Worm (Caenorhabditis elegans): ENCODE results near the gene hecd-1.

Gene hecd-1

DNA sequence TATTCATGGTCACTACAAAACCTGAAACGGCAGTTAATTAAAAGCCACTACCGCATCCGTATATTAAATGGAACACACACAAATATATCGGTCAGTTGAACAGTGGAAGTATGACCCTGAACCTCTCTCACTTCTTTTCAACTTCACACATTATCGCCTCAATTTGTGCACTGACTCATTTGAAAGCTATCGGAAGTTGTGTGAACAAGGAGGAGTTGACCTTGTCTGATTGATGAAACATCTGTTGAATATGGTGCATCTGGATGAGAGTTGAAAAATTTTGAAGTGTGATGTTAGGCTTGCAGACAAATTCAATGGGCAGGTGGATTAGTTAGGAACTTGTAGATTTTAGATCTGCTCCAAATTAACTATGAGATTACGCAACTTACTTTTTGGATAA is 47.1 kb downstream of the hecd-1 start:
- TF ChIP-seq dve-1 (tag; optimal IDR thresholded peaks at IDR 0.05) (no peak), ceh-2 (tag; optimal IDR thresholded peaks at IDR 0.05) (no peak), unc-55 (GFP tag; optimal IDR thresholded peaks at IDR 0.05) (no peak), fax-1 (tag; optimal IDR thresholded peaks at IDR 0.05) (no peak), nhr-232 (tag; optimal IDR thresholded peaks at IDR 0.05) (no peak)

- TF ChIP-seq dmd-4 (tag; optimal IDR thresholded peaks at IDR 0.05; ENCODE audit: borderline replicate concordance), result no peak
- no peak for TF ChIP-seq fkh-6 (tag; optimal IDR thresholded peaks at IDR 0.05)
- TF ChIP-seq nhr-232 (tag; optimal IDR thresholded peaks at IDR 0.05), result no peak
- TF ChIP-seq gmeb-2 (tag; optimal IDR thresholded peaks at IDR 0.05), result no peak
- no peak for TF ChIP-seq ceh-30 (tag; optimal IDR thresholded peaks at IDR 0.05)
- TF ChIP-seq ceh-22 (tag; optimal IDR thresholded peaks at IDR 0.05), result no peak
- TF ChIP-seq ahr-1 (tag; optimal IDR thresholded peaks at IDR 0.05), result no peak
Observed at ce11 chrIV:7096097-7096496, 48.4 kb downstream of the hecd-1 start.

DNA sequence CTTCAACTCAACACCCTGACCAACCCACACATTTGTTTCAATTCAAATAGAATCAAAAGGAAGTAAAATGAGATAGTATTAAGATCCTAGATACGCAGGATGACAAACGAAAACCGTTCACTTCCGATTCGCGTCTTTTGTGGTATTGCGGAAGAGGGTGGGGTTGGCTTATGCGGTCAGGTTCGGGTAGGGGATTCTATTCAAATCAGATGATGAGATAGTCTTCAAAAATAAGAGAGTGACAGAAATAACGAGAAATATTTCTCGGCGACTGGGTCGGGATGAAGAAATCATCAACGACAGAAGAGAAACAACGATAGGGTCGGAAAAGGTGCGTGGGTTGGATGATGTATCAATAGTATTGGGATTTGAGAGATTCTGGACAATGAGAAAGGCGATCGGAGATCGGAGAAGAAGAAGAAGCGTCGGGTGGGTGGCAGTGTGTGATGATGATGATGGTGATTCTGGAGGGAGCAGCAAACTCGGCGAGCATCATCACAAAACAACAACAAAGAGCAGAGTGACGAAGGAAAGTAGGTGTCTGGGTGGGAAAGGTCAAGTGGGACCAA is 49.0 kb downstream of the hecd-1 start:
- TF ChIP-seq syd-9 (tag; optimal IDR thresholded peaks at IDR 0.05), result no peak
- peak; percentile 41 for TF ChIP-seq unc-55 (GFP tag; optimal IDR thresholded peaks at IDR 0.05)
- TF ChIP-seq C08G9.2 (tag; optimal IDR thresholded peaks at IDR 0.05), result peak; percentile 5
- TF ChIP-seq rnt-1 (tag; optimal IDR thresholded peaks at IDR 0.05), result peak; percentile 75
- TF ChIP-seq ref-2 (tag; optimal IDR thresholded peaks at IDR 0.05), result peak; percentile 34
- TF ChIP-seq hlh-8 (tag; optimal IDR thresholded peaks at IDR 0.05), result no peak
- no peak for TF ChIP-seq ceh-14 (tag; optimal IDR thresholded peaks at IDR 0.05)
- no peak for TF ChIP-seq ceh-9 (tag; optimal IDR thresholded peaks at IDR 0.05)
- TF ChIP-seq elt-4 (tag; optimal IDR thresholded peaks at IDR 0.05), result no peak
- no peak for TF ChIP-seq ama-1 (optimal IDR thresholded peaks at IDR 0.05)
- no peak for TF ChIP-seq sox-4 (tag; optimal IDR thresholded peaks at IDR 0.05)
- peak; percentile 67 for TF ChIP-seq ceh-18 (tag; optimal IDR thresholded peaks at IDR 0.05)
- peak; percentile 31 for TF ChIP-seq nfya-1 (tag; optimal IDR thresholded peaks at IDR 0.05)

DNA sequence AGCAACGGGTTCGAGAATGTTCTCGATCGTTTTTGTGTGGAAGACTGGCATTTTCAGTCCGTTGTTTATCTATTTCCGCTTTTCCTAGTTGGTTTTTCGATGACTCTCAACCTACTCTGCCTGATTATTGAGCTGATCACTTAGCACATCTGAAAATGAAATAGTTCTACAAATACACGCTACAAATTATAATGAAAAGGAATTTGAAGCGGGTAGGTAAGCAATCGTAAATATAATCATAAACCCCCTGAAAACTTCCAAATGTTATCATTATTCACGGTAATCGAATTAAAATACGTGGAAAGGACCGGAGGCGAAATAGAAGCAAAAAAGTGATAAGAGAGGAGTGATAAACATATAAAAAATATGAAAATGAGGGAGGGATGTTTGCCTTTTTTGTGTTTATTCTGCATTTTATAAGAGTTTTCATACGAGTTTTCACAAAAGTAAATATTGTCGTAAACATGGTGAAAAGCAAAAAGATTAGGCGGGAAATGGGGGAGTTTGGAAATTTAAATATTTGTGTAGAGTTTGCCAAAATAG is 50.2 kb downstream of the hecd-1 start, which contains the start of gene deb-1:
Gene deb-1 (minus strand): TSS at position 51 of the 543 bp plus-strand sequence.
- TF ChIP-seq sox-2 (GFP tag; IDR thresholded peaks at IDR 0.05) (no peak), elt-2 (tag; optimal IDR thresholded peaks at IDR 0.05) (peak; percentile 8), tbx-7 (tag; optimal IDR thresholded peaks at IDR 0.05) (no peak)

DNA sequence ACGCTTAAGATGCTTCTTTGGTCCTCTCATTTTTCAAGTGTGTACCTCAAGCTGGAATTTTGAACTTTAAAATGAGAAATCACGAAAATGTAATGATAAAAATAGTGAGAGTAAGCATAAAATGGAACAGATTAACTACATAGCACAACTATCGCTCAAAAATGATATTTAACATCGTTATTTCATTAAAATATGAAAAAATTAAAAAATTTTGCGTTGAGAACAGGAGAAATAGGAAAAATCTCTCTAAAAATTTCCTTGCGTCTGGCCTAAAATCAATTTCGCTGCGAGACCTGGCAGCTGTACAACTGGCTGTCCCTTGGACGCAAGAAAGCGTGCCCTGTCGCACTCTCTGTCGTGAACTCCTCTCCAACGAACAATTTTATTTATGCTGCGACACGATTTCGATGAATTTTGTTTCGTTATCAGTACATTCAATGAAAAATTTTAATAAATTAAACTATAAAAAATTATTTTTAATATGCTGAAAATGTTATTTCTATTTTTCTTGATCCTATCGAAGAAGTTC is 59.8 kb downstream of the hecd-1 start, which contains the start of gene rps-4:
Gene rps-4 (minus strand): TSS at position 51 of the 529 bp plus-strand sequence.
- peak; percentile 47 for TF ChIP-seq Y22D7AL.16 (tag; optimal IDR thresholded peaks at IDR 0.05)
- no peak for TF ChIP-seq madf-2 (tag; optimal IDR thresholded peaks at IDR 0.05)
- no peak for TF ChIP-seq ama-1 (optimal IDR thresholded peaks at IDR 0.05)
- no peak for TF ChIP-seq npax-4 (tag; optimal IDR thresholded peaks at IDR 0.05)
- TF ChIP-seq nhr-232 (tag; optimal IDR thresholded peaks at IDR 0.05), result no peak
- TF ChIP-seq tbx-7 (tag; optimal IDR thresholded peaks at IDR 0.05), result no peak
- no peak for TF ChIP-seq pqm-1 (tag; optimal IDR thresholded peaks at IDR 0.05)
- TF ChIP-seq ceh-48 (tag; optimal IDR thresholded peaks at IDR 0.05), result peak; percentile 13
- peak; percentile 25 for TF ChIP-seq ceh-34 (tag; optimal IDR thresholded peaks at IDR 0.05)
- TF ChIP-seq lim-6 (tag; optimal IDR thresholded peaks at IDR 0.05), result no peak
- TF ChIP-seq sox-4 (tag; optimal IDR thresholded peaks at IDR 0.05), result no peak
- no peak for TF ChIP-seq hlh-6 (tag; optimal IDR thresholded peaks at IDR 0.05)
- peak; percentile 26 for TF ChIP-seq dve-1 (tag; optimal IDR thresholded peaks at IDR 0.05)
- TF ChIP-seq ztf-16 (tag; optimal IDR thresholded peaks at IDR 0.05), result no peak
- TF ChIP-seq K02D7.2 (tag; optimal IDR thresholded peaks at IDR 0.05), result no peak
- TF ChIP-seq nfya-1 (tag; optimal IDR thresholded peaks at IDR 0.05), result peak; percentile 79
- TF ChIP-seq pha-2 (tag; optimal IDR thresholded peaks at IDR 0.05), result peak; percentile 23
- no peak for TF ChIP-seq unc-3 (GFP tag; conservative IDR thresholded peaks at IDR 0.05)
- TF ChIP-seq unc-3 (tag; optimal IDR thresholded peaks at IDR 0.05), result no peak
- no peak for TF ChIP-seq ttx-3 (tag; optimal IDR thresholded peaks at IDR 0.05)
- no peak for TF ChIP-seq hlh-13 (GFP tag; optimal IDR thresholded peaks at IDR 0.05)
- TF ChIP-seq fax-1 (tag; optimal IDR thresholded peaks at IDR 0.05), result no peak
- no peak for TF ChIP-seq ceh-45 (GFP tag; IDR thresholded peaks at IDR 0.05)
- TF ChIP-seq ceh-31 (tag; optimal IDR thresholded peaks at IDR 0.05), result peak; percentile 59
- TF ChIP-seq unc-42 (tag; optimal IDR thresholded peaks at IDR 0.05), result peak; percentile 31
- TF ChIP-seq K09A11.1 (tag; optimal IDR thresholded peaks at IDR 0.05; ENCODE audit: insufficient read depth), result no peak

Data from whole organism, late embryonic.